Worm (Caenorhabditis elegans): ENCODE results near the gene usp-14.

ce11 chrII:14511189-14511588, 22.7 kb upstream of the usp-14 start, which contains the start of gene K10H10.13:
- TF ChIP-seq fkh-6 (tag; optimal IDR thresholded peaks at IDR 0.05), result no peak
- no peak for TF ChIP-seq gmeb-2 (tag; optimal IDR thresholded peaks at IDR 0.05)
- TF ChIP-seq ceh-18 (tag; optimal IDR thresholded peaks at IDR 0.05), result no peak
- no peak for TF ChIP-seq dve-1 (tag; optimal IDR thresholded peaks at IDR 0.05)
- no peak for TF ChIP-seq T23F11.4 (GFP tag; optimal IDR thresholded peaks at IDR 0.05)
- no peak for TF ChIP-seq rnt-1 (tag; optimal IDR thresholded peaks at IDR 0.05)
- no peak for TF ChIP-seq fkh-10 (GFP tag; optimal IDR thresholded peaks at IDR 0.05)
- no peak for TF ChIP-seq K02D7.2 (tag; optimal IDR thresholded peaks at IDR 0.05)
- no peak for TF ChIP-seq F13H6.1 (tag; optimal IDR thresholded peaks at IDR 0.05)
- TF ChIP-seq K09A11.1 (tag; optimal IDR thresholded peaks at IDR 0.05; ENCODE audit: insufficient read depth), result no peak
- no peak for TF ChIP-seq nhr-11 (tag; optimal IDR thresholded peaks at IDR 0.05)
- no peak for TF ChIP-seq ztf-16 (tag; optimal IDR thresholded peaks at IDR 0.05)
- no peak for TF ChIP-seq elt-2 (tag; optimal IDR thresholded peaks at IDR 0.05)
